Fruit fly (Drosophila melanogaster) whole organism, embryonic: ENCODE measurements around the gene CG42268.

ENCODE experiments used
- Bgb ChIP-seq: fragments of 200-800 bp; sonication (Bioruptor generic); IDR thresholded peaks from 2 replicates; pipeline ENCODE4 v1.3.6; 2022; ENCODE audit warnings: missing biosample characterization, missing genetic modification characterization; ENCODE audit not compliant: partially characterized antibody
- CG1024 ChIP-seq: fragments of 200-800 bp; sonication (Bioruptor generic); IDR thresholded peaks from 2 replicates; pipeline ENCODE4 v1.3.6; 2022; ENCODE audit warnings: missing biosample characterization, missing genetic modification characterization
- CG12219 ChIP-seq: fragments of 200-800 bp; sonication (Bioruptor generic); optimal IDR thresholded peaks from 3 replicates; lab custom pipeline; 2018; ENCODE audit warnings: missing biosample characterization, mild to moderate bottlenecking, missing genetic modification characterization
- CG12236 ChIP-seq: fragments of 200-800 bp; sonication (Bioruptor generic); optimal IDR thresholded peaks from 2 replicates; lab custom pipeline; 2016; ENCODE audit warnings: missing biosample characterization, missing genetic modification characterization
- CG15479 ChIP-seq: fragments of 200-800 bp; sonication (Bioruptor generic); optimal IDR thresholded peaks from 3 replicates; lab custom pipeline; 2019; ENCODE audit warnings: missing biosample characterization, mild to moderate bottlenecking, missing genetic modification characterization, moderate library complexity
- CG17359 ChIP-seq: fragments of 200-800 bp; sonication (Bioruptor generic); optimal IDR thresholded peaks from 3 replicates; lab custom pipeline; 2018; ENCODE audit warnings: missing biosample characterization, mild to moderate bottlenecking, missing genetic modification characterization, moderate library complexity
- CG17361 ChIP-seq: fragments of 200-800 bp; sonication (Bioruptor generic); IDR thresholded peaks from 3 replicates; pipeline ENCODE4 v1.3.6; 2022; ENCODE audit warnings: missing biosample characterization, missing genetic modification characterization
- CG18011 ChIP-seq: fragments of 200-800 bp; sonication (Bioruptor generic); optimal IDR thresholded peaks from 2 replicates; lab custom pipeline; 2017; ENCODE audit warnings: missing biosample characterization, missing genetic modification characterization, mild to moderate bottlenecking, moderate library complexity, missing genotype
- CG30020 ChIP-seq: fragments of 200-800 bp; optimal IDR thresholded peaks from 2 replicates; lab custom pipeline; 2019; ENCODE audit warnings: missing biosample characterization, mild to moderate bottlenecking, missing genetic modification characterization, moderate library complexity
- CG30431 ChIP-seq: fragments of 200-800 bp; sonication (Bioruptor generic); optimal IDR thresholded peaks from 2 replicates; lab custom pipeline; 2017; ENCODE audit warnings: missing biosample characterization, missing genetic modification characterization
- CG33213 ChIP-seq: fragments of 200-800 bp; sonication (Bioruptor generic); optimal IDR thresholded peaks from 3 replicates; lab custom pipeline; 2016; ENCODE audit warnings: missing biosample characterization, missing genetic modification characterization
- CG34422 ChIP-seq: fragments of 200-800 bp; sonication (Bioruptor generic); IDR thresholded peaks from 3 replicates; pipeline ENCODE4 v1.3.6; 2022; ENCODE audit warnings: missing biosample characterization, missing genetic modification characterization
- CG4328 ChIP-seq: fragments of 200-800 bp; sonication (Bioruptor generic); optimal IDR thresholded peaks from 3 replicates; lab custom pipeline; 2017; ENCODE audit warnings: missing biosample characterization, missing genetic modification reagents, missing genetic modification characterization
- CG43689 ChIP-seq: fragments of 200-800 bp; sonication (Bioruptor generic); IDR thresholded peaks from 2 replicates; pipeline ENCODE4 v1.3.6; 2022; ENCODE audit warnings: missing biosample characterization, missing genetic modification characterization
- CG4820 ChIP-seq: fragments of 200-800 bp; sonication (Bioruptor generic); optimal IDR thresholded peaks from 3 replicates; lab custom pipeline; 2016; ENCODE audit warnings: missing biosample characterization, missing genetic modification characterization
- CG5953 ChIP-seq: fragments of 200-800 bp; sonication (Bioruptor generic); IDR thresholded peaks from 2 replicates; pipeline ENCODE4 v1.3.6; 2022; ENCODE audit warnings: missing biosample characterization, missing genetic modification characterization
- CG6654 ChIP-seq: fragments of 200-800 bp; sonication (Bioruptor generic); optimal IDR thresholded peaks from 2 replicates; lab custom pipeline; 2017; ENCODE audit warnings: missing biosample characterization, mild to moderate bottlenecking, missing genetic modification characterization
- CG6683 ChIP-seq: fragments of 200-800 bp; sonication (Bioruptor generic); optimal IDR thresholded peaks from 2 replicates; lab custom pipeline; 2017; ENCODE audit warnings: missing biosample characterization, mild to moderate bottlenecking, missing genetic modification characterization, missing genetic modification reagents
- CG6813 ChIP-seq: fragments of 200-800 bp; sonication (Bioruptor generic); optimal IDR thresholded peaks from 2 replicates; lab custom pipeline; 2017; ENCODE audit warnings: missing biosample characterization, missing genetic modification characterization, mild to moderate bottlenecking, moderate library complexity, missing genetic modification reagents
- CG7786 ChIP-seq: fragments of 200-800 bp; sonication (Bioruptor generic); optimal IDR thresholded peaks from 2 replicates; lab custom pipeline; 2016; ENCODE audit warnings: missing biosample characterization, missing genetic modification characterization
- CG8478 ChIP-seq: fragments of >200 bp; optimal IDR thresholded peaks from 2 replicates; lab custom pipeline; 2018
- CTCF ChIP-seq: fragments of 200-800 bp; sonication (Bioruptor generic); optimal IDR thresholded peaks from 2 replicates; lab custom pipeline; 2017; ENCODE audit warnings: missing biosample characterization, mild to moderate bottlenecking, missing genetic modification characterization, moderate library complexity
- D ChIP-seq, 2 experiments: fragments of 200-800 bp in 1 of 2; fragments of >200 bp in 1 of 2; sonication (Bioruptor generic) in 1 of 2; optimal IDR thresholded peaks; 2 replicates in 1 of 2; 3 replicates in 1 of 2; lab custom pipeline; 2017; ENCODE audit warnings: mild to moderate bottlenecking in 1 of 2, missing biosample characterization in 1 of 2, missing genetic modification characterization in 1 of 2, missing genetic modification reagents in 1 of 2
- E2f1 ChIP-seq: fragments of 200-800 bp; sonication (Bioruptor generic); IDR thresholded peaks from 2 replicates; pipeline ENCODE4 v1.3.6; 2022; ENCODE audit warnings: missing biosample characterization, missing genetic modification characterization
- ERR ChIP-seq: fragments of 200-800 bp; sonication (Bioruptor generic); optimal IDR thresholded peaks from 2 replicates; lab custom pipeline; 2016; ENCODE audit warnings: missing biosample characterization, missing genetic modification characterization
- Eip74EF ChIP-seq, 2 experiments: fragments of 200-800 bp in 1 of 2; fragments of >200 bp in 1 of 2; sonication (Bioruptor generic) in 1 of 2; optimal IDR thresholded peaks; 2 replicates each; lab custom pipeline; 2017 to 2019; ENCODE audit warnings: missing biosample characterization in 2 of 2, missing genetic modification characterization in 2 of 2, mild to moderate bottlenecking in 1 of 2, moderate library complexity in 1 of 2
- Ets65A ChIP-seq: fragments of 200-800 bp; sonication (Bioruptor generic); peaks from one replicate; lab custom pipeline; 2016; ENCODE audit warnings: missing biosample characterization, missing genetic modification characterization
- Ets97D ChIP-seq: fragments of 200-800 bp; sonication (Bioruptor generic); optimal IDR thresholded peaks from 3 replicates; lab custom pipeline; 2016; ENCODE audit warnings: missing biosample characterization, missing genetic modification characterization
- HLHmδ ChIP-seq: fragments of 200-800 bp; sonication (Bioruptor generic); optimal IDR thresholded peaks from 2 replicates; lab custom pipeline; 2018; ENCODE audit warnings: missing biosample characterization, mild to moderate bottlenecking, missing genetic modification characterization, moderate library complexity
- Kr ChIP-seq: fragments of 200-800 bp; sonication (Bioruptor generic); optimal IDR thresholded peaks from 2 replicates; lab custom pipeline; 2017; ENCODE audit warnings: missing biosample characterization, mild to moderate bottlenecking, missing genetic modification characterization
- Lpt ChIP-seq: fragments of >200 bp; optimal IDR thresholded peaks from 2 replicates; lab custom pipeline; 2018; ENCODE audit warnings: missing biosample characterization, missing genetic modification characterization
- Sin3A ChIP-seq: fragments of >200 bp; optimal IDR thresholded peaks from 2 replicates; lab custom pipeline; 2018
- Sox100B ChIP-seq: fragments of 200-800 bp; sonication (Bioruptor generic); optimal IDR thresholded peaks from 3 replicates; lab custom pipeline; 2018; ENCODE audit warnings: missing biosample characterization, mild to moderate bottlenecking, missing genetic modification characterization
- YL-1 ChIP-seq: fragments of 200-800 bp; sonication (Bioruptor generic); optimal IDR thresholded peaks from 3 replicates; lab custom pipeline; 2017; ENCODE audit warnings: missing biosample characterization, mild to moderate bottlenecking, missing genetic modification characterization
- chn ChIP-seq: fragments of 200-800 bp; sonication (Bioruptor generic); optimal IDR thresholded peaks from 2 replicates; lab custom pipeline; 2016; ENCODE audit warnings: missing biosample characterization, missing genetic modification characterization
- crp ChIP-seq, 2 experiments: fragments of 200-800 bp; sonication (Bioruptor generic); optimal IDR thresholded peaks; 2 replicates in 1 of 2; 3 replicates in 1 of 2; lab custom pipeline; 2017; ENCODE audit warnings: missing biosample characterization in 2 of 2, missing genetic modification characterization in 2 of 2, mild to moderate bottlenecking in 1 of 2, moderate library complexity in 1 of 2
- eyg ChIP-seq: fragments of 200-800 bp; sonication (Bioruptor generic); optimal IDR thresholded peaks from 3 replicates; lab custom pipeline; 2016; ENCODE audit warnings: missing biosample characterization, missing genetic modification characterization
- fd102C ChIP-seq: fragments of 200-800 bp; sonication (Bioruptor generic); optimal IDR thresholded peaks from 2 replicates; lab custom pipeline; 2018; ENCODE audit warnings: missing biosample characterization, mild to moderate bottlenecking, missing genetic modification characterization, moderate library complexity
- ham ChIP-seq: fragments of 200-800 bp; sonication (Bioruptor generic); IDR thresholded peaks from 2 replicates; pipeline ENCODE4 v1.3.6; 2022; ENCODE audit warnings: missing biosample characterization, missing genetic modification characterization
- ind ChIP-seq: fragments of 200-800 bp; sonication (Bioruptor generic); optimal IDR thresholded peaks from 3 replicates; lab custom pipeline; 2016; ENCODE audit warnings: missing biosample characterization, missing genetic modification characterization
- lmd ChIP-seq: fragments of 200-800 bp; sonication (Bioruptor generic); IDR thresholded peaks from 2 replicates; pipeline ENCODE4 v1.3.6; 2022; ENCODE audit warnings: missing biosample characterization, missing genetic modification characterization
- lola ChIP-seq, 3 experiments: fragments of >200 bp in 2 of 3; fragments of 200-800 bp in 1 of 3; sonication (Bioruptor generic) in 1 of 3; optimal IDR thresholded peaks; 2 replicates each; lab custom pipeline; 2017 to 2019; ENCODE audit warnings: missing biosample characterization in 3 of 3, missing genetic modification characterization in 3 of 3, mild to moderate bottlenecking in 1 of 3, moderate library complexity in 1 of 3
- nerfin-2 ChIP-seq: fragments of 200-800 bp; sonication (Bioruptor generic); IDR thresholded peaks from 2 replicates; pipeline ENCODE4 v1.3.6; 2022; ENCODE audit warnings: missing biosample characterization, missing genetic modification characterization; ENCODE audit not compliant: partially characterized antibody
- pho ChIP-seq: fragments of 200-800 bp; sonication (Bioruptor generic); optimal IDR thresholded peaks from 2 replicates; lab custom pipeline; 2016; ENCODE audit warnings: missing biosample characterization, missing genetic modification characterization
- phol ChIP-seq: fragments of 200-800 bp; sonication (Bioruptor generic); optimal IDR thresholded peaks from 3 replicates; lab custom pipeline; 2018; ENCODE audit warnings: missing biosample characterization, mild to moderate bottlenecking, missing genetic modification characterization, moderate library complexity
- psq ChIP-seq: fragments of 200-800 bp; sonication (Bioruptor generic); optimal IDR thresholded peaks from 2 replicates; lab custom pipeline; 2017; ENCODE audit warnings: missing biosample characterization, missing genetic modification characterization
- pum ChIP-seq: fragments of 200-800 bp; sonication (Bioruptor generic); optimal IDR thresholded peaks from 2 replicates; lab custom pipeline; 2016; ENCODE audit warnings: missing biosample characterization, missing genetic modification characterization
- salm ChIP-seq: fragments of 200-800 bp; sonication (Bioruptor generic); optimal IDR thresholded peaks from 2 replicates; lab custom pipeline; 2018; ENCODE audit warnings: missing biosample characterization, mild to moderate bottlenecking, missing genetic modification characterization
- tll ChIP-seq, 2 experiments: fragments of 200-800 bp in 1 of 2; fragments of >200 bp in 1 of 2; sonication (Bioruptor generic) in 1 of 2; optimal IDR thresholded peaks; 2 replicates each; lab custom pipeline; 2017 to 2019; ENCODE audit warnings: missing biosample characterization in 2 of 2, missing genetic modification characterization in 2 of 2, mild to moderate bottlenecking in 1 of 2, moderate library complexity in 1 of 2

Gene CG42268

DNA sequence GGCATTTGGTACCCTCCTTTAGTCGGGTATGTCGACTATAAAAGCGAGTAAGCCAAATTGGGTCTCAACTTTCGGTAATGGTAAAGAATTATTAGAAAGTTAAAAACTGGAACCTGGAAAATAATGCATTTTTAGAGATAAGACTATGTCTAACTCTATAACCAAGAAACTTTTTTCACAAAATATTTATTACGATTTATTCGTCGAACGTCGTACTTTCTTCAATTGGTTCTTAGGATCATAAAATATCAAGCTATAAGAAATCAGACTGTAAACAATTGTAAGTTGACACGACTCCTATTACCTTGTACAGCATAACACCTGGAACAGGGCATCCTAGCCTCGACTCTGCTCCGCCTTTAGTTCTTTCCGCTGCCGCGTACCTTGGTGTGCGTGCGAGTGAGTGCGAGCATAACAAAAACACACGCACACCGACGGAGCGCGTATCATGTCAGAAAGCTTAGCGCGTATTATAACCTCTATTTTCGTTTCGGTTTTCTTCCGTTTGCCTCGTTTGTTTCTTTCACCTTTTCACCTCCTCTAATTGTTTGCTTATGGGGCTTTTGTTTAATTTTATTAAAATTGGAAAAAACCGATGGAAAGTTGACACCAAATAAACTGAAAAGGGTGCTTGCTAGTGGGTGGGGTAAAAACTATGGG lies 67.2 kb downstream of the CG42268 start (continued):
- peak; percentile 95 for TF ChIP-seq CG4328 (GFP tag; lab: Kevin White, UChicago)
- peak; percentile 94 for TF ChIP-seq CG30431 (GFP tag; lab: Kevin White, UChicago)
- TF ChIP-seq Lpt (GFP tag; lab: Kevin White, UChicago), result no peak
- peak; percentile 98 for TF ChIP-seq pho
- TF ChIP-seq chn (GFP tag; lab: Kevin White, UChicago), result peak; percentile 96
- TF ChIP-seq CG4820, result peak; percentile 96
- TF ChIP-seq Eip74EF (GFP tag; optimal IDR thresholded peaks at IDR 0.05; lab: Kevin White, UChicago), result peak in 1 of 2 experiments; percentile 95
- TF ChIP-seq Ets97D (GFP tag; lab: Kevin White, UChicago), result peak; percentile 80
- peak; percentile 66 for TF ChIP-seq CG1024 (GFP tag; lab: Robert Waterston, UW)
- peak; percentile 99 for TF ChIP-seq Sox100B
- TF ChIP-seq tll (GFP tag; optimal IDR thresholded peaks at IDR 0.05; lab: Kevin White, UChicago), result peak; percentile 19 to 34
- no peak for TF ChIP-seq nerfin-2
- TF ChIP-seq CG30020, result peak; percentile 81
- TF ChIP-seq CG15479 (GFP tag; lab: Kevin White, UChicago), result no peak
- peak; percentile 93 for TF ChIP-seq ERR
- peak; percentile 88 for TF ChIP-seq CG12219 (GFP tag; lab: Kevin White, UChicago)
- TF ChIP-seq lola (GFP tag; optimal IDR thresholded peaks at IDR 0.05; lab: Kevin White, UChicago), result peak in 1 of 3 experiments; percentile 95
- peak; percentile 100 for TF ChIP-seq Ets65A
- peak; percentile 98 for TF ChIP-seq CG17361 (GFP tag; lab: Robert Waterston, UW)
- TF ChIP-seq psq (GFP tag; lab: Kevin White, UChicago), result peak; percentile 84
- TF ChIP-seq phol (tag; lab: Kevin White, UChicago), result peak; percentile 97
- peak; percentile 82 for TF ChIP-seq E2f1 (GFP tag; lab: Robert Waterston, UW)
- peak; percentile 89 for TF ChIP-seq CG6813
- TF ChIP-seq pum, result peak; percentile 97
- TF ChIP-seq ham, result peak; percentile 66; the same call in 1 of the 2 replicates
- TF ChIP-seq HLHmδ (GFP tag; lab: Kevin White, UChicago), result no peak
- peak; percentile 95 for TF ChIP-seq eyg (GFP tag; lab: Kevin White, UChicago)
- TF ChIP-seq ind (GFP tag; lab: Kevin White, UChicago), result peak; percentile 96
- TF ChIP-seq D (optimal IDR thresholded peaks at IDR 0.05; lab: Kevin White, UChicago), result no peak
- peak; percentile 97 for TF ChIP-seq D (GFP tag; optimal IDR thresholded peaks at IDR 0.05; lab: Kevin White, UChicago)
- TF ChIP-seq CTCF (GFP tag; lab: Kevin White, UChicago), result peak; percentile 52
- peak; percentile 81 for TF ChIP-seq salm
- peak; percentile 85 for TF ChIP-seq CG18011 (GFP tag; lab: Kevin White, UChicago)
- peak; percentile 16 for TF ChIP-seq fd102C (GFP tag; lab: Kevin White, UChicago)
- peak; percentile 91 for TF ChIP-seq CG6683
- no peak for TF ChIP-seq Sin3A (lab: Kevin White, UChicago)
- TF ChIP-seq CG7786, result peak; percentile 97
- TF ChIP-seq lmd (GFP tag; lab: Robert Waterston, UW), result peak; percentile 93
- TF ChIP-seq Bgb (GFP tag; lab: Robert Waterston, UW), result no peak
- peak; percentile 94 for TF ChIP-seq CG12236 (GFP tag; lab: Kevin White, UChicago)
- TF ChIP-seq CG6654, result peak; percentile 91
- peak; percentile 85 for TF ChIP-seq YL-1 (GFP tag; lab: Kevin White, UChicago)
- peak in 1 of 2 experiments; percentile 66 for TF ChIP-seq crp (GFP tag; optimal IDR thresholded peaks at IDR 0.05; lab: Kevin White, UChicago)
- peak; percentile 75; the same call in 1 of the 3 replicates for TF ChIP-seq CG34422 (GFP tag; lab: Robert Waterston, UW)
- no peak for TF ChIP-seq CG8478 (lab: Kevin White, UChicago)
- no peak; the same call in 1 of the 2 replicates for TF ChIP-seq CG5953 (GFP tag; lab: Robert Waterston, UW)
- peak; percentile 89 for TF ChIP-seq CG17359 (tag; lab: Kevin White, UChicago)
- peak; percentile 75 for TF ChIP-seq CG43689 (GFP tag; lab: Robert Waterston, UW)
- TF ChIP-seq Kr (GFP tag; lab: Kevin White, UChicago), result no peak
- peak; percentile 88 for TF ChIP-seq CG33213 (GFP tag; lab: Kevin White, UChicago)
